Worm (Caenorhabditis elegans): ENCODE data around the gene F49E8.7.

F49E8.7 gene

ce11 chrIV:7505866-7506488 is 50.2 kb downstream of the F49E8.7 start:
- TF ChIP-seq elt-2 (tag; optimal IDR thresholded peaks at IDR 0.05): peak; percentile 3
- peak; percentile 50 for TF ChIP-seq rnt-1 (tag; optimal IDR thresholded peaks at IDR 0.05)
- TF ChIP-seq tbx-2 (tag; optimal IDR thresholded peaks at IDR 0.05): peak; percentile 1
- peak in 1 of 2 experiments; percentile 11 for TF ChIP-seq ztf-11 (tag; optimal IDR thresholded peaks at IDR 0.05)
- no peak for TF ChIP-seq ceh-90 (tag; optimal IDR thresholded peaks at IDR 0.05)
- peak; percentile 84 for TF ChIP-seq nhr-85 (tag)
- TF ChIP-seq C04F5.9 (tag; optimal IDR thresholded peaks at IDR 0.05): no peak
- peak; percentile 14 for TF ChIP-seq nhr-20 (tag; optimal IDR thresholded peaks at IDR 0.05)
- no peak for TF ChIP-seq unc-130 (tag; optimal IDR thresholded peaks at IDR 0.05)
- peak; percentile 25; the same call in 1 of the 2 replicates for TF ChIP-seq ceh-88 (GFP tag; IDR thresholded peaks at IDR 0.05)
- TF ChIP-seq sup-37 (GFP tag; optimal IDR thresholded peaks at IDR 0.05): peak; percentile 47
- TF ChIP-seq efl-1 (optimal IDR thresholded peaks at IDR 0.05): peak in 1 of 2 experiments; percentile 15
- peak in 1 of 2 experiments; percentile 88 for TF ChIP-seq efl-1 (GFP tag; optimal IDR thresholded peaks at IDR 0.05 in 1 of 2)
- TF ChIP-seq nhr-90 (tag; optimal IDR thresholded peaks at IDR 0.05; ENCODE audit: poor library complexity): peak; percentile 63
- TF ChIP-seq lsy-2 (tag; optimal IDR thresholded peaks at IDR 0.05): peak in 1 of 2 experiments; percentile 32
- no peak for TF ChIP-seq hlh-4 (tag; optimal IDR thresholded peaks at IDR 0.05)
- peak; percentile 72 for TF ChIP-seq nhr-71 (tag; optimal IDR thresholded peaks at IDR 0.05)
- peak; percentile 24; the same call in 1 of the 2 replicates for TF ChIP-seq nhr-19 (GFP tag; conservative IDR thresholded peaks at IDR 0.05)
- TF ChIP-seq snu-23 (GFP tag; optimal IDR thresholded peaks at IDR 0.05): peak; percentile 62
- no peak for TF ChIP-seq snpc-4 (tag; optimal IDR thresholded peaks at IDR 0.05)
- peak; percentile 67 for TF ChIP-seq ztf-4 (tag; optimal IDR thresholded peaks at IDR 0.05)
- 0 out of 2 replicates have a peak, but pooled peaks have one; percentile 28 for TF ChIP-seq grh-1 (GFP tag; IDR thresholded peaks at IDR 0.05)
- TF ChIP-seq nhr-77 (tag; optimal IDR thresholded peaks at IDR 0.05): no peak
- TF ChIP-seq lir-3 (tag; optimal IDR thresholded peaks at IDR 0.05; ENCODE audit: poor library complexity): no peak
- peak in 1 of 3 experiments; percentile 34 for TF ChIP-seq dpl-1 (GFP tag; optimal IDR thresholded peaks at IDR 0.05)
- peak; percentile 44 for TF ChIP-seq swsn-7 (tag; optimal IDR thresholded peaks at IDR 0.05)
- peak; percentile 25 for TF ChIP-seq dsc-1 (tag; optimal IDR thresholded peaks at IDR 0.05)
- TF ChIP-seq zag-1 (tag; optimal IDR thresholded peaks at IDR 0.05): no peak
- TF ChIP-seq mdl-1 (tag; optimal IDR thresholded peaks at IDR 0.05): no peak
- peak; percentile 87 for TF ChIP-seq aly-2 (tag; optimal IDR thresholded peaks at IDR 0.05)
- no peak for TF ChIP-seq mef-2 (tag; optimal IDR thresholded peaks at IDR 0.05)
- peak; percentile 44 for TF ChIP-seq pax-3 (tag; optimal IDR thresholded peaks at IDR 0.05)
- TF ChIP-seq lin-35 (GFP tag; optimal IDR thresholded peaks at IDR 0.05): peak in 1 of 2 experiments; percentile 59
- peak; percentile 90 for TF ChIP-seq ama-1 (optimal IDR thresholded peaks at IDR 0.05)
- peak; percentile 45 for TF ChIP-seq nhr-47 (tag; optimal IDR thresholded peaks at IDR 0.05)

All from whole organism, L1 larva.